Worm (Caenorhabditis elegans) whole organism, L1 larva: ENCODE data around the gene H06I04.6.

Experiments used
- C34B4.2 ChIP-seq: sonication (generic microtip); optimal IDR thresholded peaks from 2 replicates; lab custom pipeline; 2017; ENCODE audit warnings: mild to moderate bottlenecking, missing genetic modification characterization, missing compliant biosample characterization
- ama-1 ChIP-seq: fragments of 150-350 bp; optimal IDR thresholded peaks from 2 replicates; lab custom pipeline; 2014
- blmp-1 ChIP-seq: fragments of 150-350 bp; optimal IDR thresholded peaks from 2 replicates; lab custom pipeline; 2014; ENCODE audit warnings: missing biosample characterization, missing genetic modification characterization
- nhr-20 ChIP-seq: sonication (generic microtip); optimal IDR thresholded peaks from 2 replicates; lab custom pipeline; 2016; ENCODE audit warnings: mild to moderate bottlenecking, missing genetic modification characterization, missing compliant biosample characterization
- nhr-237 ChIP-seq: fragments of 150-350 bp; optimal IDR thresholded peaks from 2 replicates; lab custom pipeline; 2014; ENCODE audit warnings: missing biosample characterization, missing genetic modification characterization
- pag-3 ChIP-seq: sonication (generic microtip); optimal IDR thresholded peaks from 2 replicates; lab custom pipeline; 2017; ENCODE audit warnings: missing genetic modification characterization, mild to moderate bottlenecking, missing compliant biosample characterization, antibody characterized with exemption, borderline replicate concordance; ENCODE audit not compliant: insufficient read depth
- snpc-4 ChIP-seq: fragments of 150-350 bp; optimal IDR thresholded peaks from 2 replicates; lab custom pipeline; 2014; ENCODE audit warnings: missing biosample characterization, missing genetic modification characterization
- sup-37 ChIP-seq: fragments of 200-800 bp; sonication (Bioruptor generic); optimal IDR thresholded peaks from 2 replicates; lab custom pipeline; 2018; ENCODE audit warnings: mild to moderate bottlenecking, missing genetic modification characterization, missing compliant biosample characterization
- unc-62 ChIP-seq: fragments of 150-350 bp; optimal IDR thresholded peaks from 2 replicates; lab custom pipeline; 2014; ENCODE audit warnings: missing biosample characterization, missing genetic modification reagents, missing genetic modification characterization
- unc-86 ChIP-seq: sonication (generic microtip); optimal IDR thresholded peaks from 2 replicates; lab custom pipeline; 2016; ENCODE audit warnings: missing genetic modification characterization, missing compliant biosample characterization
- ztf-11 ChIP-seq, 2 experiments: sonication (generic microtip); optimal IDR thresholded peaks; 2 replicates each; lab custom pipeline; 2016 to 2017; ENCODE audit warnings: missing genetic modification characterization in 2 of 2, missing biosample characterization in 1 of 2, missing compliant biosample characterization in 1 of 2

- no peak for TF ChIP-seq ama-1 (lab: Kevin White, UChicago)
- TF ChIP-seq C34B4.2 (tag; lab: Kevin White, UChicago) = no peak
- TF ChIP-seq nhr-237 (tag; lab: Kevin White, UChicago) = no peak
- no peak for TF ChIP-seq ztf-11 (tag; optimal IDR thresholded peaks at IDR 0.05; lab: Kevin White, UChicago)
- no peak for TF ChIP-seq nhr-20 (tag; lab: Kevin White, UChicago)
- no peak for TF ChIP-seq snpc-4 (tag; lab: Kevin White, UChicago)
- TF ChIP-seq unc-86 (tag; lab: Kevin White, UChicago) = no peak
- no peak for TF ChIP-seq pag-3
- no peak for TF ChIP-seq blmp-1 (tag; lab: Kevin White, UChicago)
- no peak for TF ChIP-seq unc-62 (GFP tag; lab: Kevin White, UChicago)
- no peak for TF ChIP-seq sup-37 (GFP tag; lab: Kevin White, UChicago)
Measured at ce11 chrIII:3069101-3069500, 5.0 kb upstream of the H06I04.6 start.
